Fruit fly (Drosophila melanogaster) whole organism, embryonic: ENCODE results near the gene bb8.

Experiments
- ATbp ChIP-seq: fragments of 200-800 bp; sonication (Bioruptor generic); optimal IDR thresholded peaks from 2 replicates; lab custom pipeline; 2017; ENCODE audit warnings: missing biosample characterization, mild to moderate bottlenecking, missing genetic modification characterization, missing genetic modification reagents
- Atf-2 ChIP-seq: fragments of 200-800 bp; sonication (Bioruptor generic); optimal IDR thresholded peaks from 2 replicates; lab custom pipeline; 2016; ENCODE audit warnings: missing biosample characterization, missing genetic modification characterization
- Atf3 ChIP-seq: fragments of 200-800 bp; sonication (Bioruptor generic); optimal IDR thresholded peaks from 3 replicates; lab custom pipeline; 2016; ENCODE audit warnings: missing biosample characterization, missing genetic modification characterization
- B-H2 ChIP-seq: fragments of 200-800 bp; sonication (Bioruptor generic); optimal IDR thresholded peaks from 2 replicates; lab custom pipeline; 2018; ENCODE audit warnings: missing biosample characterization, mild to moderate bottlenecking, missing genetic modification characterization
- CG10565 ChIP-seq: fragments of 200-800 bp; sonication (Bioruptor generic); optimal IDR thresholded peaks from 3 replicates; lab custom pipeline; 2016; ENCODE audit warnings: missing biosample characterization, mild to moderate bottlenecking, missing genetic modification characterization
- CG11696 ChIP-seq: fragments of 200-800 bp; sonication (Bioruptor generic); IDR thresholded peaks from 2 replicates; pipeline ENCODE4 v1.3.6; 2022; ENCODE audit warnings: missing biosample characterization, missing genetic modification characterization
- CG12155 ChIP-seq: fragments of 200-800 bp; sonication (Bioruptor generic); optimal IDR thresholded peaks from 3 replicates; lab custom pipeline; 2016; ENCODE audit warnings: missing biosample characterization, missing genetic modification characterization
- CG1233 ChIP-seq: fragments of 200-800 bp; sonication (Bioruptor generic); optimal IDR thresholded peaks from 4 replicates; lab custom pipeline; 2018; ENCODE audit warnings: missing biosample characterization, mild to moderate bottlenecking, missing genetic modification characterization
- CG12391 ChIP-seq: fragments of 200-800 bp; sonication (Bioruptor generic); optimal IDR thresholded peaks from 3 replicates; lab custom pipeline; 2018; ENCODE audit warnings: missing biosample characterization, mild to moderate bottlenecking, missing genetic modification characterization, moderate library complexity
- CG1529 ChIP-seq: fragments of 200-800 bp; sonication (Bioruptor generic); optimal IDR thresholded peaks from 3 replicates; lab custom pipeline; 2018; ENCODE audit warnings: missing biosample characterization, missing genetic modification characterization
- CG2678 ChIP-seq: fragments of 200-800 bp; sonication (Bioruptor generic); optimal IDR thresholded peaks from 3 replicates; lab custom pipeline; 2019; ENCODE audit warnings: missing biosample characterization, mild to moderate bottlenecking, missing genetic modification characterization, moderate library complexity
- CG3407 ChIP-seq: fragments of 200-800 bp; sonication (Bioruptor generic); optimal IDR thresholded peaks from 2 replicates; lab custom pipeline; 2018; ENCODE audit warnings: missing biosample characterization, mild to moderate bottlenecking, missing genetic modification characterization
- CG6272 ChIP-seq: fragments of 200-800 bp; sonication (Bioruptor generic); IDR thresholded peaks from 2 replicates; pipeline ENCODE4 v1.3.6; 2022; ENCODE audit warnings: missing biosample characterization, missing genetic modification characterization
- CG6765 ChIP-seq: fragments of 200-800 bp; sonication (Bioruptor generic); optimal IDR thresholded peaks from 3 replicates; lab custom pipeline; 2017; ENCODE audit warnings: missing biosample characterization, mild to moderate bottlenecking, missing genetic modification characterization
- CG7556 ChIP-seq: fragments of 200-800 bp; sonication (Bioruptor generic); optimal IDR thresholded peaks from 2 replicates; lab custom pipeline; 2017; ENCODE audit warnings: missing biosample characterization, mild to moderate bottlenecking, missing genetic modification characterization
- CG8281 ChIP-seq: fragments of 200-800 bp; sonication (Bioruptor generic); optimal IDR thresholded peaks from 2 replicates; lab custom pipeline; 2018; ENCODE audit warnings: missing biosample characterization, mild to moderate bottlenecking, missing genetic modification characterization, moderate library complexity
- CG9215 ChIP-seq: fragments of 200-800 bp; sonication (Bioruptor generic); IDR thresholded peaks from 2 replicates; pipeline ENCODE4 v1.3.6; 2022; ENCODE audit warnings: missing biosample characterization, missing genetic modification characterization
- CG9437 ChIP-seq: fragments of 200-800 bp; sonication (Bioruptor generic); optimal IDR thresholded peaks from 2 replicates; lab custom pipeline; 2018; ENCODE audit warnings: missing biosample characterization, mild to moderate bottlenecking, missing genetic modification characterization
- Dad ChIP-seq: fragments of 200-800 bp; sonication (Bioruptor generic); optimal IDR thresholded peaks from 3 replicates; lab custom pipeline; 2016; ENCODE audit warnings: missing biosample characterization, missing genetic modification characterization
- Dbx ChIP-seq: fragments of 200-800 bp; sonication (Bioruptor generic); IDR thresholded peaks from 3 replicates; pipeline ENCODE4 v1.3.6; 2022; ENCODE audit warnings: missing biosample characterization, missing genetic modification characterization
- E2f2 ChIP-seq: fragments of 200-800 bp; sonication (Bioruptor generic); IDR thresholded peaks from 2 replicates; pipeline ENCODE4 v1.3.6; 2022; ENCODE audit warnings: missing biosample characterization, missing genetic modification characterization
- Ets97D ChIP-seq: fragments of 200-800 bp; sonication (Bioruptor generic); optimal IDR thresholded peaks from 3 replicates; lab custom pipeline; 2016; ENCODE audit warnings: missing biosample characterization, missing genetic modification characterization
- Gsc ChIP-seq: fragments of 200-800 bp; sonication (Bioruptor generic); IDR thresholded peaks from 2 replicates; pipeline ENCODE4 v1.3.6; 2022; ENCODE audit warnings: missing biosample characterization, missing genetic modification characterization
- Hand ChIP-seq: fragments of 200-800 bp; sonication (Bioruptor generic); optimal IDR thresholded peaks from 2 replicates; lab custom pipeline; 2017; ENCODE audit warnings: mild to moderate bottlenecking, missing biosample characterization, missing genetic modification reagents, missing genetic modification characterization
- Hr3 ChIP-seq: fragments of 200-800 bp; sonication (Bioruptor generic); optimal IDR thresholded peaks from 3 replicates; lab custom pipeline; 2016; ENCODE audit warnings: missing biosample characterization, missing genetic modification characterization
- Med ChIP-seq: fragments of 200-800 bp; sonication (Bioruptor generic); peaks from one replicate; lab custom pipeline; 2016; ENCODE audit warnings: missing biosample characterization, missing genetic modification characterization, mild to moderate bottlenecking, inconsistent platforms, moderate library complexity
- Nf-YA ChIP-seq: fragments of 200-800 bp; sonication (Bioruptor generic); IDR thresholded peaks from 2 replicates; pipeline ENCODE4 v1.3.6; 2022; ENCODE audit warnings: missing biosample characterization, missing genetic modification characterization
- Nf-YC ChIP-seq: fragments of 200-800 bp; optimal IDR thresholded peaks from 3 replicates; lab custom pipeline; 2019; ENCODE audit warnings: missing biosample characterization, mild to moderate bottlenecking, missing genetic modification characterization, moderate library complexity
- Oaz ChIP-seq: fragments of 200-800 bp; sonication (Bioruptor generic); IDR thresholded peaks from 2 replicates; pipeline ENCODE4 v1.3.6; 2022; ENCODE audit warnings: missing biosample characterization, missing genetic modification characterization
- Opbp ChIP-seq: fragments of 200-800 bp; sonication (Bioruptor generic); IDR thresholded peaks from 3 replicates; pipeline ENCODE4 v1.3.6; 2022; ENCODE audit warnings: missing biosample characterization, missing genetic modification characterization; ENCODE audit not compliant: partially characterized antibody
- Optix ChIP-seq: fragments of 200-800 bp; sonication (Bioruptor generic); IDR thresholded peaks from 3 replicates; pipeline ENCODE4 v1.3.6; 2022; ENCODE audit warnings: missing biosample characterization, missing genetic modification characterization
- Scr ChIP-seq: fragments of 200-800 bp; sonication (Bioruptor generic); IDR thresholded peaks from 2 replicates; pipeline ENCODE4 v1.3.6; 2022; ENCODE audit warnings: missing biosample characterization, missing genetic modification characterization; ENCODE audit not compliant: partially characterized antibody
- Ssrp ChIP-seq: fragments of 200-800 bp; sonication (Bioruptor generic); optimal IDR thresholded peaks from 2 replicates; lab custom pipeline; 2018; ENCODE audit warnings: missing biosample characterization, mild to moderate bottlenecking, missing genetic modification characterization, moderate library complexity
- aop ChIP-seq: fragments of 200-800 bp; sonication (Bioruptor generic); IDR thresholded peaks from 2 replicates; pipeline ENCODE4 v1.3.6; 2022; ENCODE audit warnings: missing biosample characterization, missing genetic modification characterization
- cas ChIP-seq: fragments of 200-800 bp; sonication (Bioruptor generic); IDR thresholded peaks from 2 replicates; pipeline ENCODE4 v1.3.6; 2022; ENCODE audit warnings: missing biosample characterization, missing genetic modification characterization
- corto ChIP-seq: fragments of 200-800 bp; sonication (Bioruptor generic); optimal IDR thresholded peaks from 2 replicates; lab custom pipeline; 2016; ENCODE audit warnings: missing biosample characterization, mild to moderate bottlenecking, missing genetic modification characterization, moderate library complexity
- danr ChIP-seq: fragments of 200-800 bp; sonication (Bioruptor generic); IDR thresholded peaks from 2 replicates; pipeline ENCODE4 v1.3.6; 2022; ENCODE audit warnings: missing biosample characterization, missing genetic modification characterization
- dmrt99B ChIP-seq: fragments of 200-800 bp; sonication (Bioruptor generic); optimal IDR thresholded peaks from 2 replicates; lab custom pipeline; 2018; ENCODE audit warnings: missing biosample characterization, mild to moderate bottlenecking, missing genetic modification characterization, moderate library complexity
- eyg ChIP-seq: fragments of 200-800 bp; sonication (Bioruptor generic); optimal IDR thresholded peaks from 3 replicates; lab custom pipeline; 2016; ENCODE audit warnings: missing biosample characterization, missing genetic modification characterization
- lbe ChIP-seq: fragments of 200-800 bp; sonication (Bioruptor generic); optimal IDR thresholded peaks from 2 replicates; lab custom pipeline; 2016; ENCODE audit warnings: missing biosample characterization, mild to moderate bottlenecking, missing genetic modification characterization
- luna ChIP-seq: fragments of 200-800 bp; sonication (Bioruptor generic); optimal IDR thresholded peaks from 2 replicates; lab custom pipeline; 2016; ENCODE audit warnings: missing biosample characterization, missing genetic modification characterization
- mam ChIP-seq: fragments of 200-800 bp; sonication (Bioruptor generic); optimal IDR thresholded peaks from 3 replicates; lab custom pipeline; 2016; ENCODE audit warnings: missing biosample characterization, missing genetic modification characterization
- onecut ChIP-seq: fragments of 200-800 bp; sonication (Bioruptor generic); IDR thresholded peaks from 2 replicates; pipeline ENCODE4 v1.3.6; 2022; ENCODE audit warnings: missing biosample characterization, missing genetic modification characterization
- pho ChIP-seq: fragments of 200-800 bp; sonication (Bioruptor generic); optimal IDR thresholded peaks from 2 replicates; lab custom pipeline; 2016; ENCODE audit warnings: missing biosample characterization, missing genetic modification characterization
- prd ChIP-seq, 3 experiments: fragments of >200 bp in 2 of 3; fragments of 200-800 bp in 1 of 3; sonication (Bioruptor generic) in 1 of 3; optimal IDR thresholded peaks in 2 of 3; IDR thresholded peaks in 1 of 3; 2 replicates in 2 of 3; 3 replicates in 1 of 3; pipeline versions ENCODE4 v1.3.6 to Lab custom; 2017 to 2022; ENCODE audit warnings: missing biosample characterization in 1 of 3, missing genetic modification characterization in 1 of 3
- repo ChIP-seq: fragments of 200-800 bp; sonication (Bioruptor generic); optimal IDR thresholded peaks from 2 replicates; lab custom pipeline; 2016; ENCODE audit warnings: missing biosample characterization, missing genetic modification characterization
- salm ChIP-seq: fragments of 200-800 bp; sonication (Bioruptor generic); optimal IDR thresholded peaks from 2 replicates; lab custom pipeline; 2018; ENCODE audit warnings: missing biosample characterization, mild to moderate bottlenecking, missing genetic modification characterization
- sob ChIP-seq: fragments of 200-800 bp; sonication (Bioruptor generic); IDR thresholded peaks from 2 replicates; pipeline ENCODE4 v1.3.6; 2022; ENCODE audit warnings: missing biosample characterization, missing genetic modification characterization
- stwl ChIP-seq: fragments of 200-800 bp; sonication (Bioruptor generic); optimal IDR thresholded peaks from 3 replicates; lab custom pipeline; 2018; ENCODE audit warnings: missing biosample characterization, mild to moderate bottlenecking, missing genetic modification characterization, moderate library complexity
- vvl ChIP-seq: fragments of 200-800 bp; sonication (Bioruptor generic); IDR thresholded peaks from 2 replicates; pipeline ENCODE4 v1.3.6; 2022; ENCODE audit warnings: missing biosample characterization, missing genetic modification characterization
- wor ChIP-seq: fragments of 200-800 bp; sonication (Bioruptor generic); IDR thresholded peaks from 2 replicates; pipeline ENCODE4 v1.3.6; 2022; ENCODE audit warnings: missing biosample characterization, missing genetic modification characterization

The bb8 gene

dm6 chr3R:23314332-23314731, 24.3 kb upstream of the bb8 start (continued):
- TF ChIP-seq Opbp (GFP tag; lab: Robert Waterston, UW) = no peak
- TF ChIP-seq eyg (GFP tag; lab: Kevin White, UChicago) = peak; percentile 23
- no peak for TF ChIP-seq CG12391 (tag; lab: Kevin White, UChicago)
- peak; percentile 21 for TF ChIP-seq stwl (tag; lab: Kevin White, UChicago)
- no peak for TF ChIP-seq prd (optimal IDR thresholded peaks at IDR 0.05; lab: Kevin White, UChicago)
- 0 out of 3 replicates have a peak, but pooled peaks have one; percentile 12 for TF ChIP-seq prd (GFP tag; IDR thresholded peaks at IDR 0.05; lab: Robert Waterston, UW)
- no peak for TF ChIP-seq Optix (GFP tag; lab: Robert Waterston, UW)
- peak; percentile 54 for TF ChIP-seq CG6765 (GFP tag; lab: Kevin White, UChicago)
- TF ChIP-seq CG12155 (GFP tag; lab: Kevin White, UChicago) = no peak
- TF ChIP-seq wor (GFP tag; lab: Robert Waterston, UW) = no peak
- TF ChIP-seq pho (GFP tag; lab: Kevin White, UChicago) = no peak
- no peak for TF ChIP-seq CG7556 (GFP tag; lab: Kevin White, UChicago)
- peak; percentile 91 for TF ChIP-seq Ets97D (GFP tag; lab: Kevin White, UChicago)
- TF ChIP-seq Dbx (GFP tag; lab: Robert Waterston, UW) = 0 out of 3 replicates have a peak, but pooled peaks have one; percentile 27
- TF ChIP-seq Atf-2 = no peak
- no peak for TF ChIP-seq CG8281 (tag; lab: Kevin White, UChicago)
- TF ChIP-seq lbe (GFP tag; lab: Kevin White, UChicago) = no peak
- no peak for TF ChIP-seq Dad (GFP tag; lab: Kevin White, UChicago)
- no peak for TF ChIP-seq Ssrp
- TF ChIP-seq CG1233 (GFP tag; lab: Kevin White, UChicago) = peak; percentile 70
- TF ChIP-seq CG11696 (GFP tag; lab: Robert Waterston, UW) = peak; percentile 45
- TF ChIP-seq CG9437 = peak; percentile 12
- no peak for TF ChIP-seq CG10565
- TF ChIP-seq Med (GFP tag; lab: Kevin White, UChicago) = peak; percentile 85
- TF ChIP-seq Scr (GFP tag; lab: Robert Waterston, UW) = no peak
- TF ChIP-seq danr (GFP tag; lab: Robert Waterston, UW) = no peak; the same call in 1 of the 2 replicates
- TF ChIP-seq vvl (GFP tag; lab: Robert Waterston, UW) = peak; percentile 54; the same call in 1 of the 2 replicates
- TF ChIP-seq CG1529 (GFP tag; lab: Kevin White, UChicago) = no peak
- TF ChIP-seq Oaz (GFP tag; lab: Robert Waterston, UW) = no peak
- TF ChIP-seq luna (GFP tag; lab: Kevin White, UChicago) = no peak
- no peak for TF ChIP-seq corto
- no peak for TF ChIP-seq Atf3 (GFP tag; lab: Kevin White, UChicago)
- TF ChIP-seq Nf-YA = peak; percentile 48; the same call in 1 of the 2 replicates
- TF ChIP-seq repo (GFP tag; lab: Kevin White, UChicago) = peak; percentile 13
- TF ChIP-seq sob (GFP tag; lab: Robert Waterston, UW) = peak; percentile 64
- TF ChIP-seq onecut (GFP tag; lab: Robert Waterston, UW) = peak; percentile 56; the same call in 1 of the 2 replicates
- TF ChIP-seq ATbp (GFP tag; lab: Kevin White, UChicago) = peak; percentile 13
- TF ChIP-seq CG9215 = no peak
- peak; percentile 24 for TF ChIP-seq dmrt99B (tag; lab: Kevin White, UChicago)
- TF ChIP-seq Hr3 (GFP tag; lab: Kevin White, UChicago) = no peak
- TF ChIP-seq B-H2 (GFP tag; lab: Kevin White, UChicago) = peak; percentile 22
- peak; percentile 63 for TF ChIP-seq Nf-YC (tag; lab: Kevin White, UChicago)
- 0 out of 2 replicates have a peak, but pooled peaks have one; percentile 16 for TF ChIP-seq E2f2 (GFP tag; lab: Robert Waterston, UW)
- TF ChIP-seq mam (GFP tag; lab: Kevin White, UChicago) = no peak
- no peak for TF ChIP-seq CG6272 (GFP tag; lab: Robert Waterston, UW)
- peak; percentile 82 for TF ChIP-seq aop (GFP tag; lab: Robert Waterston, UW)
- TF ChIP-seq Hand (GFP tag; lab: Kevin White, UChicago) = no peak
- no peak for TF ChIP-seq cas (GFP tag; lab: Robert Waterston, UW)
- TF ChIP-seq salm (tag; lab: Kevin White, UChicago) = peak; percentile 20
- TF ChIP-seq CG3407 (GFP tag; lab: Kevin White, UChicago) = peak; percentile 8
- TF ChIP-seq CG2678 (tag; lab: Kevin White, UChicago) = peak; percentile 34
- no peak for TF ChIP-seq Gsc
